Fruit fly (Drosophila melanogaster): ENCODE data around the gene Whamy.

Gene Whamy

DNA sequence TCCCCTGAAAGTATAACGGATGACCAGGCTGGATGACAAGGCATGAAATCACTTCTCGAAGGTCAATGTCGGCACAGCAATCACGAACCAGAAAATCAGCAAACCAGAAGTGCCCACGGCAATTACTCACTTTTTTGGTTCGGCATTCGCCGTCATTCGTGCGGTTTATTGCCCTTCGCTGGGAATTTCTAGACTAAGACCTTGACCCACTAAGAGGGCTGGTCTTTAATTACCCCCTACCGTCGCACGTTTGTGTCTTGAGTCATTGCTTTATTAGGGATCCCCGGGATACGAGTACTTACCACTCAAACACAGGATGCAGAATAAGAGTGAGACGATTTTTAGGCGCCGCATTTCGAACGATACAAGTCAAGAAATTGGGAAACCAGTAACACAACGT lies 28.8 kb downstream of the Whamy start:
- TF ChIP-seq fru (GFP tag; optimal IDR thresholded peaks at IDR 0.05), result no peak

DNA sequence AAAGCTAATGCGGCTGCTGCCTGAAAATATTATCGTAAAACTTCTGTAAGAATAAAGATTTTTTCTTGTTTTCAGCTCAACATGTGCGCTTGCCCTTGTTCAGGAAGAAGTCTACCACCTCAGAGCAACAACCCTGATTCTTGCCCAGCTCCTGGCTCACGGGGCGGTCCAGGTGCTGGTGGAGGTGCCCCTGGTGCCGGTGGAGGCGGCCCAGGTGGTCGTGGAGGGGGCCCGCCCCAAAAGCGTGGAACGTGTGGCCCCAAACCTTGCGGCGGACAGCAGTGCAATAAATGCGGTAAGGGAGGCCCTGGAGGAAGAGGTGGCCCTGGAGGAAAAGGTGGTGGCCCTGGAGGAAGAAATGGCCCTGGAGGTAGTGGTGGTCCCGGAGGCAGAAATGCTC lies 30.2 kb downstream of the Whamy start:
- TF ChIP-seq br (GFP tag; optimal IDR thresholded peaks at IDR 0.05) (no peak), GATAd (GFP tag; optimal IDR thresholded peaks at IDR 0.05) (no peak), HLH106 (tag; optimal IDR thresholded peaks at IDR 0.05) (no peak), N (GFP tag; optimal IDR thresholded peaks at IDR 0.05) (no peak), CG32264 (GFP tag; optimal IDR thresholded peaks at IDR 0.05) (no peak), lola (GFP tag; optimal IDR thresholded peaks at IDR 0.05) (no peak), Dfd (GFP tag; optimal IDR thresholded peaks at IDR 0.05) (peak; percentile 98)

- TF ChIP-seq Jra (GFP tag; optimal IDR thresholded peaks at IDR 0.05) (no peak), HLH106 (tag; optimal IDR thresholded peaks at IDR 0.05) (no peak), Hnf4 (GFP tag; optimal IDR thresholded peaks at IDR 0.05) (no peak), N (GFP tag; optimal IDR thresholded peaks at IDR 0.05) (no peak), woc (GFP tag; optimal IDR thresholded peaks at IDR 0.05) (no peak)
Observed at dm6 chr3R:9743217-9743616, 31.0 kb downstream of the Whamy start, which contains the start of gene CG31415. Gene CG31415 (plus strand): TSS chr3R:9743517.

DNA sequence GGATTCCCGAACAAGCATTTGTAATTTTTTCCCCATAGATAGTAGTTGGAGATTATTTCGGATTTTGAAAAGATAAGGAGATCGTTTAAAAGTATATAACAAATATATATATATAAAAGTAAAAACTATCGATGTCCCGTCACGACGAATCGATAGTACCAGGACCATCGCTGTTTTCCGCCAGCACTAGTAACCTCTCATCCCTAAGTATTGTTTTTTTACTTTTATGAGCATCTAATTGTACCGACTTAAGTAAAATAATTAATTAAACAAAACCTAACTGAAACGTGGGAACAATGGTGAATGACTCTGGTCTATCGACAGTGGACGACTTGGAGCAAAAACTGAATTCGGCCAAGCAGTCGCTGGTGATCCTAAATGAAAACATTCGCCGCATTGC lies 33.5 kb downstream of the Whamy start, which contains the start of gene Pnn:
Pnn (plus strand) TSS at position 187 of the 400 bp plus-strand sequence.
- peak; percentile 39 for TF ChIP-seq woc (GFP tag; optimal IDR thresholded peaks at IDR 0.05)
- TF ChIP-seq Rel (GFP tag; optimal IDR thresholded peaks at IDR 0.05), result no peak
- TF ChIP-seq Rel (tag; optimal IDR thresholded peaks at IDR 0.05), result peak; percentile 68
- no peak for TF ChIP-seq rgr (GFP tag; optimal IDR thresholded peaks at IDR 0.05)
- TF ChIP-seq sage (GFP tag; optimal IDR thresholded peaks at IDR 0.05), result peak; percentile 32

DNA sequence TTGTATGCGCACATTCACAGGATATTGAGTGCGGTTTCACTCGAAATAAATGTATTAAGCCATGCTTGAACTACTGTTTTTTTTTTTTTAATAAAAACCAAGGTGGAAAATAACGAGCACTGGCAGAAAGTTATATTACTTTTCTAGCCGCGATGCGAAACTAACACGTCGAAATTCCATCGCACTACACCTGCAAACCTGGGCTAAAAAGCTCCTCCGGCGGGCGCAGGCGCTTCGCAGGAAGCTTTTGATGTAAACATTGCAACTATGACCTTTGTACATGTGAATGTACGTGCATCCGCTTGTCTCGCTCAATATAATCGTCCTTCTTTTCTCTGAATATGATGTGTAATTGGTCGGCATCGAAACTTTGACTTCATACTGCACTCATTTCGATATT lies 34.4 kb downstream of the Whamy start, which contains the start of gene side-VII:
side-VII (minus strand) TSS at position 187 of the 400 bp plus-strand sequence.
- TF ChIP-seq Vsx2 (GFP tag; optimal IDR thresholded peaks at IDR 0.05; ENCODE audit: partially characterized antibody) (no peak), usp (GFP tag; optimal IDR thresholded peaks at IDR 0.05) (no peak), br (GFP tag; optimal IDR thresholded peaks at IDR 0.05) (no peak), sage (GFP tag; optimal IDR thresholded peaks at IDR 0.05) (no peak), sv (GFP tag; optimal IDR thresholded peaks at IDR 0.05) (no peak), Sp1 (GFP tag; optimal IDR thresholded peaks at IDR 0.05) (no peak), Hr83 (GFP tag; optimal IDR thresholded peaks at IDR 0.05; ENCODE audit: poor library complexity, severe bottlenecking) (no peak), foxo (GFP tag; optimal IDR thresholded peaks at IDR 0.05) (no peak), Myc (optimal IDR thresholded peaks at IDR 0.05) (no peak), Abd-B (GFP tag; optimal IDR thresholded peaks at IDR 0.05) (no peak), N (GFP tag; optimal IDR thresholded peaks at IDR 0.05) (no peak), Dif (GFP tag; optimal IDR thresholded peaks at IDR 0.05; ENCODE audit: partially characterized antibody) (no peak), woc (GFP tag; optimal IDR thresholded peaks at IDR 0.05) (no peak), GATAd (GFP tag; optimal IDR thresholded peaks at IDR 0.05) (no peak), CrebA (GFP tag; optimal IDR thresholded peaks at IDR 0.05; ENCODE audit: borderline replicate concordance) (no peak), ey (GFP tag; optimal IDR thresholded peaks at IDR 0.05) (no peak), Rel (GFP tag; optimal IDR thresholded peaks at IDR 0.05) (no peak), Rel (tag; optimal IDR thresholded peaks at IDR 0.05) (no peak), rgr (GFP tag; optimal IDR thresholded peaks at IDR 0.05) (no peak), brk (GFP tag; optimal IDR thresholded peaks at IDR 0.05) (no peak), dmrt93B (GFP tag; optimal IDR thresholded peaks at IDR 0.05) (no peak)

- no peak for TF ChIP-seq Mio (GFP tag; optimal IDR thresholded peaks at IDR 0.05)
- no peak for TF ChIP-seq Rel (GFP tag; optimal IDR thresholded peaks at IDR 0.05)
- no peak for TF ChIP-seq Rel (tag; optimal IDR thresholded peaks at IDR 0.05)
- no peak for TF ChIP-seq sv (GFP tag; optimal IDR thresholded peaks at IDR 0.05)
- TF ChIP-seq GATAd (GFP tag; optimal IDR thresholded peaks at IDR 0.05), result no peak
Observed at dm6 chr3R:9735151-9735550, 39.1 kb downstream of the Whamy start.

- TF ChIP-seq Hnf4 (GFP tag; optimal IDR thresholded peaks at IDR 0.05), result no peak
- no peak for TF ChIP-seq sage (GFP tag; optimal IDR thresholded peaks at IDR 0.05)
- no peak for TF ChIP-seq dsf (GFP tag; optimal IDR thresholded peaks at IDR 0.05; ENCODE audit: borderline replicate concordance)
- TF ChIP-seq ey (GFP tag; optimal IDR thresholded peaks at IDR 0.05), result no peak
Observed at dm6 chr3R:9733150-9733549, 41.1 kb downstream of the Whamy start, which contains the start of gene alphaTub85E. Gene alphaTub85E (minus strand): TSS chr3R:9733250.

Measured in whole organism, wandering third instar larva.